Fruit fly (Drosophila melanogaster): ENCODE data around the gene Mtch.

dm6 chr3L:140838-141559 lies 43.4 kb upstream of the Mtch start:
- TF ChIP-seq Snoo (tag; optimal IDR thresholded peaks at IDR 0.05) (no peak), CG34367 (tag; optimal IDR thresholded peaks at IDR 0.05) (no peak), CG15710 (tag; optimal IDR thresholded peaks at IDR 0.05) (no peak), fd96Ca (GFP tag; IDR thresholded peaks at IDR 0.05) (no peak), D1 (tag; optimal IDR thresholded peaks at IDR 0.05) (no peak), gl (tag; optimal IDR thresholded peaks at IDR 0.05) (no peak), rn (GFP tag; IDR thresholded peaks at IDR 0.05) (no peak), CG14655 (GFP tag; optimal IDR thresholded peaks at IDR 0.05) (no peak), CG17806 (tag; optimal IDR thresholded peaks at IDR 0.05) (no peak), Pif1A (GFP tag; optimal IDR thresholded peaks at IDR 0.05) (no peak), EcR (GFP tag; optimal IDR thresholded peaks at IDR 0.05) (peak; percentile 95), CG10348 (GFP tag; IDR thresholded peaks at IDR 0.05) (no peak), CG32121 (GFP tag; IDR thresholded peaks at IDR 0.05) (no peak), CG12605 (GFP tag; IDR thresholded peaks at IDR 0.05) (peak; percentile 15; the same call in 1 of the 2 replicates)

All from whole organism, pupa.